Fruit fly (Drosophila melanogaster) whole organism, embryonic: ENCODE data around the gene Gos28.

Experiments used
- Ada2b ChIP-seq: fragments of 200-800 bp; sonication (Bioruptor generic); IDR thresholded peaks from 2 replicates; pipeline ENCODE4 v1.3.6; 2022; ENCODE audit warnings: missing biosample characterization, missing genetic modification characterization
- Adf1 ChIP-seq: fragments of 200-800 bp; sonication (Bioruptor generic); IDR thresholded peaks from 2 replicates; pipeline ENCODE4 v1.3.6; 2022; ENCODE audit warnings: missing biosample characterization, missing genetic modification characterization
- Aef1 ChIP-seq: fragments of 200-800 bp; sonication (Bioruptor generic); IDR thresholded peaks from 3 replicates; pipeline ENCODE4 v1.3.6; 2022; ENCODE audit warnings: missing biosample characterization, missing genetic modification characterization
- CG10147 ChIP-seq: fragments of 200-800 bp; sonication (Bioruptor generic); optimal IDR thresholded peaks from 2 replicates; lab custom pipeline; 2019; ENCODE audit warnings: missing biosample characterization, mild to moderate bottlenecking, missing genetic modification characterization, moderate library complexity
- CG10431 ChIP-seq: fragments of 200-800 bp; sonication (Bioruptor generic); optimal IDR thresholded peaks from 3 replicates; lab custom pipeline; 2018; ENCODE audit warnings: missing biosample characterization, mild to moderate bottlenecking, missing genetic modification characterization
- CG11085 ChIP-seq: fragments of 200-800 bp; sonication (Bioruptor generic); IDR thresholded peaks from 2 replicates; pipeline ENCODE4 v1.3.6; 2022; ENCODE audit warnings: missing biosample characterization, missing genetic modification characterization
- CG11093 ChIP-seq: fragments of 200-800 bp; sonication (Bioruptor generic); IDR thresholded peaks from 3 replicates; pipeline ENCODE4 v1.3.6; 2022; ENCODE audit warnings: missing biosample characterization, missing genetic modification characterization
- CG11247 ChIP-seq: fragments of 200-800 bp; sonication (Bioruptor generic); IDR thresholded peaks from 2 replicates; pipeline ENCODE4 v1.3.6; 2022; ENCODE audit warnings: missing biosample characterization, missing genetic modification characterization
- CG11560 ChIP-seq: fragments of 200-800 bp; sonication (Bioruptor generic); IDR thresholded peaks from 3 replicates; pipeline ENCODE4 v1.3.6; 2022; ENCODE audit warnings: missing biosample characterization, missing genetic modification characterization
- CG11696 ChIP-seq: fragments of 200-800 bp; sonication (Bioruptor generic); IDR thresholded peaks from 2 replicates; pipeline ENCODE4 v1.3.6; 2022; ENCODE audit warnings: missing biosample characterization, missing genetic modification characterization
- CG12391 ChIP-seq: fragments of 200-800 bp; sonication (Bioruptor generic); optimal IDR thresholded peaks from 3 replicates; lab custom pipeline; 2018; ENCODE audit warnings: missing biosample characterization, mild to moderate bottlenecking, missing genetic modification characterization, moderate library complexity
- CG12769 ChIP-seq: fragments of 200-800 bp; sonication (Bioruptor generic); optimal IDR thresholded peaks from 2 replicates; lab custom pipeline; 2019; ENCODE audit warnings: missing biosample characterization, mild to moderate bottlenecking, missing genetic modification characterization, moderate library complexity
- CG14965 ChIP-seq: fragments of 200-800 bp; sonication (Bioruptor generic); optimal IDR thresholded peaks from 2 replicates; lab custom pipeline; 2016; ENCODE audit warnings: missing biosample characterization, missing genetic modification characterization, borderline replicate concordance
- CG15269 ChIP-seq: fragments of 200-800 bp; sonication (Bioruptor generic); optimal IDR thresholded peaks from 2 replicates; lab custom pipeline; 2018; ENCODE audit warnings: missing biosample characterization, mild to moderate bottlenecking, missing genetic modification characterization, moderate library complexity
- CG17328 ChIP-seq: fragments of 200-800 bp; sonication (Bioruptor generic); IDR thresholded peaks from 2 replicates; pipeline ENCODE4 v1.3.6; 2022; ENCODE audit warnings: missing biosample characterization, missing genetic modification characterization
- CG17829 ChIP-seq: fragments of 200-800 bp; optimal IDR thresholded peaks from 2 replicates; lab custom pipeline; 2019; ENCODE audit warnings: missing biosample characterization, mild to moderate bottlenecking, missing genetic modification characterization, moderate library complexity
- CG17912 ChIP-seq: fragments of 200-800 bp; sonication (Bioruptor generic); optimal IDR thresholded peaks from 2 replicates; lab custom pipeline; 2018; ENCODE audit warnings: missing biosample characterization, mild to moderate bottlenecking, missing genetic modification characterization
- CG1792 ChIP-seq: fragments of 200-800 bp; sonication (Bioruptor generic); optimal IDR thresholded peaks from 2 replicates; lab custom pipeline; 2016; ENCODE audit warnings: missing biosample characterization, missing genetic modification characterization
- CG30020 ChIP-seq: fragments of 200-800 bp; optimal IDR thresholded peaks from 2 replicates; lab custom pipeline; 2019; ENCODE audit warnings: missing biosample characterization, mild to moderate bottlenecking, missing genetic modification characterization, moderate library complexity
- CG33557 ChIP-seq: fragments of 200-800 bp; sonication (Bioruptor generic); optimal IDR thresholded peaks from 2 replicates; lab custom pipeline; 2019; ENCODE audit warnings: missing biosample characterization, mild to moderate bottlenecking, missing genetic modification characterization, moderate library complexity
- CG3838 ChIP-seq: fragments of 200-800 bp; sonication (Bioruptor generic); optimal IDR thresholded peaks from 3 replicates; lab custom pipeline; 2016; ENCODE audit warnings: missing biosample characterization, missing genetic modification characterization
- CG3847 ChIP-seq: fragments of 200-800 bp; sonication (Bioruptor generic); IDR thresholded peaks from 2 replicates; pipeline ENCODE4 v1.3.6; 2022; ENCODE audit warnings: missing biosample characterization, missing genetic modification characterization
- CG7839 ChIP-seq: fragments of 200-800 bp; sonication (Bioruptor generic); optimal IDR thresholded peaks from 3 replicates; lab custom pipeline; 2018; ENCODE audit warnings: missing biosample characterization, mild to moderate bottlenecking, missing genetic modification characterization, moderate library complexity
- CG8359 ChIP-seq: fragments of 200-800 bp; sonication (Bioruptor generic); optimal IDR thresholded peaks from 2 replicates; lab custom pipeline; 2017; ENCODE audit warnings: missing biosample characterization, mild to moderate bottlenecking, missing genetic modification characterization, borderline replicate concordance
- CG8944 ChIP-seq: fragments of 200-800 bp; sonication (Bioruptor generic); optimal IDR thresholded peaks from 3 replicates; lab custom pipeline; 2016; ENCODE audit warnings: missing biosample characterization, missing genetic modification characterization
- CkIIα-i1 ChIP-seq: fragments of 200-800 bp; sonication (Bioruptor generic); IDR thresholded peaks from 2 replicates; pipeline ENCODE4 v1.3.6; 2022; ENCODE audit warnings: missing biosample characterization, missing genetic modification characterization
- Eip74EF ChIP-seq, 2 experiments: fragments of 200-800 bp in 1 of 2; fragments of >200 bp in 1 of 2; sonication (Bioruptor generic) in 1 of 2; optimal IDR thresholded peaks; 2 replicates each; lab custom pipeline; 2017 to 2019; ENCODE audit warnings: missing biosample characterization in 2 of 2, missing genetic modification characterization in 2 of 2, mild to moderate bottlenecking in 1 of 2, moderate library complexity in 1 of 2
- HLH4C ChIP-seq: fragments of 200-800 bp; sonication (Bioruptor generic); IDR thresholded peaks from 3 replicates; pipeline ENCODE4 v1.3.6; 2022; ENCODE audit warnings: missing biosample characterization, missing genetic modification characterization; ENCODE audit not compliant: partially characterized antibody
- Hey ChIP-seq: fragments of 200-800 bp; sonication (Bioruptor generic); optimal IDR thresholded peaks from 3 replicates; lab custom pipeline; 2018; ENCODE audit warnings: missing biosample characterization, mild to moderate bottlenecking, missing genetic modification characterization
- Hr39 ChIP-seq: fragments of >200 bp; optimal IDR thresholded peaks from 2 replicates; lab custom pipeline; 2017
- Nf-YB ChIP-seq: fragments of 200-800 bp; sonication (Bioruptor generic); optimal IDR thresholded peaks from 3 replicates; lab custom pipeline; 2019; ENCODE audit warnings: missing biosample characterization, mild to moderate bottlenecking, missing genetic modification characterization, moderate library complexity
- Oli ChIP-seq: fragments of 200-800 bp; sonication (Bioruptor generic); optimal IDR thresholded peaks from 2 replicates; lab custom pipeline; 2018; ENCODE audit warnings: missing biosample characterization, mild to moderate bottlenecking, missing genetic modification characterization, moderate library complexity
- Optix ChIP-seq: fragments of 200-800 bp; sonication (Bioruptor generic); IDR thresholded peaks from 3 replicates; pipeline ENCODE4 v1.3.6; 2022; ENCODE audit warnings: missing biosample characterization, missing genetic modification characterization
- Rx ChIP-seq: fragments of 200-800 bp; sonication (Bioruptor generic); IDR thresholded peaks from 2 replicates; pipeline ENCODE4 v1.3.6; 2022; ENCODE audit warnings: missing biosample characterization, missing genetic modification characterization
- TFAM ChIP-seq: fragments of 200-800 bp; sonication (Bioruptor generic); optimal IDR thresholded peaks from 2 replicates; lab custom pipeline; 2017; ENCODE audit warnings: missing biosample characterization, missing genetic modification characterization, inconsistent platforms
- Tbp ChIP-seq: fragments of >200 bp; optimal IDR thresholded peaks from 2 replicates; lab custom pipeline; 2018; ENCODE audit warnings: missing biosample characterization, missing genetic modification characterization
- Vsx1 ChIP-seq: fragments of 200-800 bp; sonication (Bioruptor generic); optimal IDR thresholded peaks from 2 replicates; lab custom pipeline; 2017; ENCODE audit warnings: missing biosample characterization, mild to moderate bottlenecking, missing genetic modification characterization, missing genetic modification reagents
- al ChIP-seq: fragments of 200-800 bp; sonication (Bioruptor generic); IDR thresholded peaks from 2 replicates; pipeline ENCODE4 v1.3.6; 2022; ENCODE audit warnings: missing biosample characterization, missing genetic modification characterization
- ase ChIP-seq: fragments of 200-800 bp; sonication (Bioruptor generic); IDR thresholded peaks from 3 replicates; pipeline ENCODE4 v1.3.6; 2022; ENCODE audit warnings: missing biosample characterization, missing genetic modification characterization
- chn ChIP-seq: fragments of 200-800 bp; sonication (Bioruptor generic); optimal IDR thresholded peaks from 2 replicates; lab custom pipeline; 2016; ENCODE audit warnings: missing biosample characterization, missing genetic modification characterization
- crol ChIP-seq: fragments of 200-800 bp; sonication (Bioruptor generic); IDR thresholded peaks from 2 replicates; pipeline ENCODE4 v1.3.6; 2022; ENCODE audit warnings: missing biosample characterization, missing genetic modification characterization
- dmrt11E ChIP-seq: fragments of 200-800 bp; sonication (Bioruptor generic); optimal IDR thresholded peaks from 3 replicates; lab custom pipeline; 2018; ENCODE audit warnings: missing biosample characterization, mild to moderate bottlenecking, missing genetic modification characterization, moderate library complexity
- esg ChIP-seq: fragments of 200-800 bp; sonication (Bioruptor generic); conservative IDR thresholded peaks from 2 replicates; pipeline ENCODE4 v1.3.6; 2022; ENCODE audit warnings: missing biosample characterization, missing genetic modification characterization
- eve ChIP-seq, 2 experiments: fragments of >200 bp; optimal IDR thresholded peaks; 2 replicates each; lab custom pipeline; 2017; ENCODE audit warnings: missing biosample characterization in 2 of 2, missing genetic modification characterization in 2 of 2
- oc ChIP-seq: fragments of 200-800 bp; sonication (Bioruptor generic); optimal IDR thresholded peaks from 2 replicates; lab custom pipeline; 2018; ENCODE audit warnings: missing biosample characterization, mild to moderate bottlenecking, missing genetic modification characterization, moderate library complexity
- stwl ChIP-seq: fragments of 200-800 bp; sonication (Bioruptor generic); optimal IDR thresholded peaks from 3 replicates; lab custom pipeline; 2018; ENCODE audit warnings: missing biosample characterization, mild to moderate bottlenecking, missing genetic modification characterization, moderate library complexity
- tin ChIP-seq: fragments of 200-800 bp; sonication (Bioruptor generic); optimal IDR thresholded peaks from 3 replicates; lab custom pipeline; 2016; ENCODE audit warnings: missing biosample characterization, missing genetic modification characterization
- tna ChIP-seq: fragments of 200-800 bp; sonication (Bioruptor generic); IDR thresholded peaks from 2 replicates; pipeline ENCODE4 v1.3.6; 2022; ENCODE audit warnings: missing biosample characterization, missing genetic modification characterization; ENCODE audit not compliant: partially characterized antibody
- trem ChIP-seq: fragments of 200-800 bp; optimal IDR thresholded peaks from 3 replicates; lab custom pipeline; 2019; ENCODE audit warnings: missing biosample characterization, mild to moderate bottlenecking, missing genetic modification characterization, moderate library complexity

Gene Gos28

DNA sequence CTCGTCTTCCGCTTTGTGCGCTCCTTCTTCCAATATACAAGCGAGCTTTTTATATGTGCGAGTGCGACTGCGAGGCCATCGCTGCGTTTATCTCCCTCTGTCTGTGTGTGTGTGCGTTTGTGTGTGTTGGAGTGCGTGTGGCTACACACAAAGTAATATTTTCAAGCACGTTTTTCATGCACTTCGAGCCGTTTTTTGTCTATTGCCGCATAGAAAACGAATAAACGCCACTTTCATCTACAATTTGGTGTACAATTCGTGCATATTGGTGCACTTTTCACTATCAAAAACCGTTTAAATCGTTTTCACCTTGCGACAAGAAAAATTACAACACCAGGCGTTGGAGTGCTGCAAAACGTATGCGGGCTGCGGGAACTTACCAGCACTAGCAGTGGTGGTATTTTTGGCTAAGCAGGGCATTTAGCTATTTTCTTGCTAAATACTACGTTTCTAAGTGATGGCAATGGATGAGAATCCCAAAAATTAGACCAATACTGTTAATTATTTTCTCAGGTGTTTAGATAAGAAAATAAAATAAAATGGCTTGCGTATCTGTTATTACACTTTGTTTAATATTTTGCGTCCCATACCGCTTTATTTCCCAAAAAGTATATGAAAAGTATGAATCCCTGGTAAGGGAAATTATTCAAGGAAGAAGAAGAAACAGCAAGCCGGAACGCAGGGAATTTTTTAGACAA is 4.4 kb upstream of the Gos28 start, which contains the start of the genes CG31224 and CstF64 (continued):
- TF ChIP-seq al (GFP tag; lab: Robert Waterston, UW), result peak; percentile 77
- no peak for TF ChIP-seq CG12769 (tag; lab: Kevin White, UChicago)
- TF ChIP-seq CG11085 (GFP tag; lab: Robert Waterston, UW), result peak; percentile 80
- peak; percentile 68 for TF ChIP-seq CG33557
- TF ChIP-seq CG11696 (GFP tag; lab: Robert Waterston, UW), result no peak; the same call in 1 of the 2 replicates
- peak; percentile 78 for TF ChIP-seq trem (tag; lab: Kevin White, UChicago)
- TF ChIP-seq CG15269 (tag; lab: Kevin White, UChicago), result no peak
- peak; percentile 54; the same call in 2 of the 3 replicates for TF ChIP-seq CG11560
- no peak for TF ChIP-seq CG8359 (GFP tag; lab: Kevin White, UChicago)
- peak; percentile 76 for TF ChIP-seq Aef1 (GFP tag; lab: Robert Waterston, UW)
- peak; percentile 90 for TF ChIP-seq CG8944
- TF ChIP-seq crol, result no peak; the same call in 1 of the 2 replicates
- peak; percentile 63 for TF ChIP-seq Nf-YB (GFP tag; lab: Kevin White, UChicago)
- TF ChIP-seq CG3847 (GFP tag; lab: Robert Waterston, UW), result peak; percentile 92
- TF ChIP-seq CG1792 (GFP tag; lab: Kevin White, UChicago), result peak; percentile 83
- TF ChIP-seq CG14965, result peak; percentile 52
- no peak for TF ChIP-seq Tbp (GFP tag; lab: Kevin White, UChicago)
- TF ChIP-seq TFAM (GFP tag; lab: Kevin White, UChicago), result peak; percentile 24
- peak; percentile 60 for TF ChIP-seq CG10147
- TF ChIP-seq Adf1 (GFP tag; lab: Robert Waterston, UW), result no peak
- TF ChIP-seq CG30020 (tag; lab: Kevin White, UChicago), result peak; percentile 76
- TF ChIP-seq Optix (GFP tag; lab: Robert Waterston, UW), result peak; percentile 56; the same call in 1 of the 3 replicates
- TF ChIP-seq CG12391 (tag; lab: Kevin White, UChicago), result peak; percentile 88
- peak in 1 of 2 experiments; percentile 6 for TF ChIP-seq Eip74EF (GFP tag; optimal IDR thresholded peaks at IDR 0.05; lab: Kevin White, UChicago)
- peak; percentile 83 for TF ChIP-seq CG17328 (GFP tag; lab: Robert Waterston, UW)
- peak; percentile 46 for TF ChIP-seq CG10431
- TF ChIP-seq Hey (tag; lab: Kevin White, UChicago), result no peak
- TF ChIP-seq CG3838 (GFP tag; lab: Kevin White, UChicago), result peak; percentile 37
- peak; percentile 68 for TF ChIP-seq stwl
- TF ChIP-seq CG17829 (tag; lab: Kevin White, UChicago), result peak; percentile 86
- TF ChIP-seq Oli (tag; lab: Kevin White, UChicago), result peak; percentile 64
- TF ChIP-seq CG11093 (GFP tag; lab: Robert Waterston, UW), result peak; percentile 73; the same call in 2 of the 3 replicates
- no peak for TF ChIP-seq HLH4C
- no peak for TF ChIP-seq eve (GFP tag; optimal IDR thresholded peaks at IDR 0.05; lab: Kevin White, UChicago)
- TF ChIP-seq oc, result peak; percentile 67
- TF ChIP-seq chn (GFP tag; lab: Kevin White, UChicago), result peak; percentile 91
- TF ChIP-seq ase (GFP tag; lab: Robert Waterston, UW), result peak; percentile 72; the same call in 2 of the 3 replicates
- peak; percentile 80 for TF ChIP-seq CG11247 (GFP tag; lab: Robert Waterston, UW)
- peak; percentile 74 for TF ChIP-seq Rx
- TF ChIP-seq tna (GFP tag; lab: Robert Waterston, UW), result 0 out of 2 replicates have a peak, but pooled peaks have one; percentile 33
- TF ChIP-seq esg, result peak; percentile 68
- no peak for TF ChIP-seq CkIIα-i1 (GFP tag; lab: Robert Waterston, UW)
- TF ChIP-seq Hr39, result no peak
- peak; percentile 87 for TF ChIP-seq tin (GFP tag; lab: Kevin White, UChicago)
- no peak for TF ChIP-seq CG7839 (tag; lab: Kevin White, UChicago)
- TF ChIP-seq Ada2b, result peak; percentile 76
- TF ChIP-seq dmrt11E (tag; lab: Kevin White, UChicago), result peak; percentile 74
- TF ChIP-seq Vsx1 (GFP tag; lab: Kevin White, UChicago), result peak; percentile 22
- no peak for TF ChIP-seq CG17912 (GFP tag; lab: Kevin White, UChicago)
